Worm (Caenorhabditis elegans) whole organism, L1 larva: Measurements from ENCODE around the gene K03B4.9.

Experiments used
- dpl-1 ChIP-seq, 3 experiments: fragments of 150-350 bp in 2 of 3; sonication (generic microtip) in 1 of 3; optimal IDR thresholded peaks; 2 replicates each; lab custom pipeline; 2014 to 2017; ENCODE audit warnings: missing biosample characterization in 3 of 3, missing genetic modification characterization in 3 of 3, missing genetic modification reagents in 3 of 3
- jun-1 ChIP-seq: fragments of 150-350 bp; optimal IDR thresholded peaks from 2 replicates; lab custom pipeline; 2014; ENCODE audit warnings: missing biosample characterization, missing genetic modification reagents, missing genetic modification characterization
- lin-13 ChIP-seq: fragments of 150-350 bp; optimal IDR thresholded peaks from 2 replicates; lab custom pipeline; 2014; ENCODE audit warnings: missing biosample characterization, missing genetic modification reagents, missing genetic modification characterization
- lin-39 ChIP-seq: fragments of 150-350 bp; optimal IDR thresholded peaks from 2 replicates; lab custom pipeline; 2014; ENCODE audit warnings: missing biosample characterization, missing genetic modification reagents, missing genetic modification characterization
- nhr-11 ChIP-seq: fragments of 150-350 bp; optimal IDR thresholded peaks from 2 replicates; lab custom pipeline; 2014; ENCODE audit warnings: missing biosample characterization, missing genetic modification characterization
- nhr-20 ChIP-seq: sonication (generic microtip); optimal IDR thresholded peaks from 2 replicates; lab custom pipeline; 2016; ENCODE audit warnings: mild to moderate bottlenecking, missing genetic modification characterization, missing compliant biosample characterization
- nhr-237 ChIP-seq: fragments of 150-350 bp; optimal IDR thresholded peaks from 2 replicates; lab custom pipeline; 2014; ENCODE audit warnings: missing biosample characterization, missing genetic modification characterization
- nhr-28 ChIP-seq: fragments of 150-350 bp; optimal IDR thresholded peaks from 2 replicates; lab custom pipeline; 2014; ENCODE audit warnings: missing biosample characterization, missing genetic modification characterization
- nhr-76 ChIP-seq: sonication (generic microtip); optimal IDR thresholded peaks from 2 replicates; lab custom pipeline; 2017; ENCODE audit warnings: missing biosample characterization, missing genetic modification characterization
- nhr-85 ChIP-seq: sonication (generic microtip); peaks from one replicate; lab custom pipeline; 2016; ENCODE audit warnings: missing genetic modification characterization, inconsistent platforms, missing compliant biosample characterization
- sox-4 ChIP-seq: sonication (generic microtip); optimal IDR thresholded peaks from 2 replicates; lab custom pipeline; 2016; ENCODE audit warnings: missing genetic modification characterization, missing compliant biosample characterization
- unc-130 ChIP-seq: fragments of 150-350 bp; optimal IDR thresholded peaks from 2 replicates; lab custom pipeline; 2017; ENCODE audit warnings: missing biosample characterization, missing genetic modification characterization, inconsistent platforms
- ztf-11 ChIP-seq, 2 experiments: sonication (generic microtip); optimal IDR thresholded peaks; 2 replicates each; lab custom pipeline; 2016 to 2017; ENCODE audit warnings: missing genetic modification characterization in 2 of 2, missing biosample characterization in 1 of 2, missing compliant biosample characterization in 1 of 2

DNA sequence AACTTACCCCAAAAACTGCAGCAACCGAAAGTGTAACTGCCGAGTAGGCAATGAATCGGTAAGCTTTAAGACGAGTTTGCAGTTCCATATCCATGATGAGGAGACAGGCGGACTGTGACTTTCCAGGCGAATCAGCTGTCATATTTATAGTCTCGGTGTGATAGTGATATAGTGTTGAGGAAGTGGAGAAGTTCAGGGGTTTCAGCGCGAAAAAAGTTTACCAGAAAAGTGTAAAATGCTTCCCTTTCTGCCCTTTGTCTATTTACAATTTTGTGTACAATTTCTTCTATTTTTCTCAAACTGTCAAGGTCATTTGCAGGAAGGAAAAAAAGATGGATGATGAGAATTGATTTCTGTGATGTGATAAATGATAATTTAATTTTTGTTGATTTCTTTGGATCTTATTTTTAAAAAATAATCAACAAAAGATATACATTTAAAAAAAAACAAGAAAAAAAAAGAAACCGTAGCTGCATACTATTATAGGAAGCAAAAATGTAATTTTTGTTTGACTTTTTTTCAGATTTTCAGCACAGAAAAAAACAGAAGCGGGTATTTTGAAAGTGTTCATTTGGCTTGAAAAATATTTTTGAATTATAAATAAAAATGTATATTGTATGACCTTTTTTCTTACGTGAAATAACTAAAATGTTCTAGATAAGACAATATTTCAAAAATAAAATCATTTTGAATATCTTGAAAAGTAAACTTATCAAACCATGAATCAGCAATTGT lies 18.3 kb downstream of the K03B4.9 start, which contains the start of the genes col-139 and F41F3.1:
- TF ChIP-seq lin-39 (tag; lab: Kevin White, UChicago) (no peak), nhr-11 (tag; lab: Kevin White, UChicago) (no peak), sox-4 (tag; lab: Kevin White, UChicago) (no peak), nhr-76 (tag; lab: Kevin White, UChicago) (no peak), dpl-1 (GFP tag; optimal IDR thresholded peaks at IDR 0.05; lab: Kevin White, UChicago) (no peak), nhr-20 (tag; lab: Kevin White, UChicago) (no peak), unc-130 (no peak), nhr-28 (tag; lab: Kevin White, UChicago) (no peak), ztf-11 (tag; optimal IDR thresholded peaks at IDR 0.05; lab: Kevin White, UChicago) (no peak), nhr-237 (no peak), lin-13 (GFP tag; lab: Kevin White, UChicago) (no peak), nhr-85 (tag; lab: Kevin White, UChicago) (no peak), jun-1 (tag; lab: Kevin White, UChicago) (no peak)
